Fruit fly (Drosophila melanogaster) Kc167 (cell line): ENCODE data around the gene CG18428.

Source experiments
- Myc ChIP-seq: fragments of >200 bp; optimal IDR thresholded peaks from 2 replicates; lab custom pipeline; 2017; ENCODE audit warnings: missing external identifiers
- Sin3A ChIP-seq: fragments of >200 bp; optimal IDR thresholded peaks from 2 replicates; lab custom pipeline; 2018; ENCODE audit warnings: missing external identifiers
- h ChIP-seq: fragments of >200 bp; optimal IDR thresholded peaks from 3 replicates; lab custom pipeline; 2018; ENCODE audit warnings: missing external identifiers
- insv ChIP-seq: fragments of >200 bp; optimal IDR thresholded peaks from 3 replicates; lab custom pipeline; 2018; ENCODE audit warnings: missing external identifiers
- psq ChIP-seq: fragments of >200 bp; optimal IDR thresholded peaks from 2 replicates; lab custom pipeline; 2017; ENCODE audit warnings: missing external identifiers
- ttk ChIP-seq: sonication (Bioruptor generic); optimal IDR thresholded peaks from 2 replicates; lab custom pipeline; 2017; ENCODE audit warnings: missing external identifiers

The CG18428 gene

DNA sequence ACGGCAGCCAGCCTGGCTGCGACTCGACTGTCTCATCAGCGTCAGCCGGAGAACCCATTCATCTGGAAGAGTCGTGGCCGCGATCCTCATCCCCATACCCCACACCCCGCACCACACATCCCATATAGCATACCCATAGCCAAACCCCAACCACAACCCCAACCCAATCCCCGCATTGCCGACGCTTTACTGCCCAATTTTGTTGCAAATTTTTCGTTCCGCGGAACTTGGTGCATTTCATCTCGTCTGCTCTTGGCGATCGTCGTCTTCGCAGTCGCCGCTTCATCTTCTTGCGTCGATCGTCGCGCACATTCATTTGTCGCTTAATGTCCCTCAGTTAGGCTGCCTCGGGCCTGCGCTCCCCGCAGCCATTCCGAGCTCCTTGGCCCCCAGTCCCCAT is 34.2 kb downstream of the CG18428 start:
- no peak for TF ChIP-seq ttk (lab: Kevin White, UChicago)
- TF ChIP-seq Sin3A (lab: Kevin White, UChicago) = no peak
- no peak for TF ChIP-seq psq (lab: Kevin White, UChicago)
- TF ChIP-seq insv (lab: Kevin White, UChicago) = no peak
- no peak for TF ChIP-seq Myc (lab: Kevin White, UChicago)
- no peak for TF ChIP-seq h

DNA sequence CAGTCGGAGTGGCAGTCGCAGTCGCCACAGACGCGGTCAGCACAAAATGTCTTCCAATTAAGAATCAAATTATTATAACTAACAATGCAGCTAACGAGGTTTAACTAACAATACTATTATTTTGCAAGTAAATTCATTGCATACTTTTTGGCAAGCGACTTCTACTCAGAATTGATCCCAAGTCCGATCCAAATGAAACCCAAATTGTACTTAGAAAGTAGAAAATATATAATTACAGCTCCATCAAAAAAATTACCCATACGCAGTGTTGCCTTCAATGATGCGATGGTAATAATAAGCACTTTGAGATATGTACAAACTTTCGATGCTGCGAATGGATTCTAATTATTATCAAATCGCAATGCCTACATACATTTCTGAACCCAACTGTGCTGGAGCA is 34.6 kb downstream of the CG18428 start:
- no peak for TF ChIP-seq psq (lab: Kevin White, UChicago)
- no peak for TF ChIP-seq ttk (lab: Kevin White, UChicago)
- no peak for TF ChIP-seq h
- no peak for TF ChIP-seq insv (lab: Kevin White, UChicago)
- no peak for TF ChIP-seq Sin3A (lab: Kevin White, UChicago)
- TF ChIP-seq Myc (lab: Kevin White, UChicago) = no peak

DNA sequence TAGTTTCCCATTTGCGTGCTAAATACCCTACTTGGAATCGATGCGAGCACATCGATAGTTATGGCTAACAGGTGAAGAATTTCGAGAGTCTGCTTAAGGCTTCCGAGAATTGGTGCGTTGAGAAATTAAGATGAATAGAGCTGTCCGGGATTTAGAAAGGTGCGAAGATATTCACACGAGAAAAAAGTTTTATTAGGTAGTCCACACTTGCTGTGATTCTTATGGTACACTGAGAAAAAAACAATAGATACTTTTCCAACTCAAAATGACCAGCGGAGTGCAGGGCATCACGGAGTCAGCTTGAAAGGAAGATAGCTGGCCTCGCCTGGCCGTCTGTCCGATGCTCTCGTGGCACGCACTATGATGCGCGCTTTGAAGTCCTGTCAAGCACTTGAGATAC is 35.4 kb downstream of the CG18428 start:
- TF ChIP-seq ttk (lab: Kevin White, UChicago) (no peak), h (no peak), Sin3A (lab: Kevin White, UChicago) (no peak), insv (lab: Kevin White, UChicago) (no peak), psq (lab: Kevin White, UChicago) (no peak), Myc (lab: Kevin White, UChicago) (no peak)

DNA sequence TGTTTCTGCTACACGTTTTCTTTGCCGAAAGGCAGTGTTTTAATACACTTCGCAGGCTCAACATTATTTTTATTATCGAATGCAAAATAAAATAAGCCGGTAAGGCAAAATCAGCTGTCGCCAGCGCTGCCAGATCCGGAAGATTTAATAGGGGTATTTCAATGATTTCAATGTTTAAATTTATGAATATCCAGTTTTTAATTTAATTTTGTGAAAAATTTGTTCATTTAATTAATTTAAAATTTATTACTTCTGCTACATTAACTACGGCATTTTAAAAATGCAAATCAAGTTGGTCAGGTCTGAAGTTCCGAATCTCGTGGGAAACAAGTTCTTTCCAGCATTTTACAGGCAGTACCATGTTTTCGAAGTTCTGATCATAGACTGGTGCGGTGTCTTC is 39.7 kb downstream of the CG18428 start, which contains the start of gene Slimp:
Gene Slimp, minus strand, starts transcription at position 130 of the 400 bp plus-strand sequence.
- no peak for TF ChIP-seq Myc (lab: Kevin White, UChicago)
- no peak for TF ChIP-seq insv (lab: Kevin White, UChicago)
- TF ChIP-seq Sin3A (lab: Kevin White, UChicago) = no peak
- TF ChIP-seq psq (lab: Kevin White, UChicago) = no peak
- TF ChIP-seq ttk (lab: Kevin White, UChicago) = no peak
- TF ChIP-seq h = no peak

DNA sequence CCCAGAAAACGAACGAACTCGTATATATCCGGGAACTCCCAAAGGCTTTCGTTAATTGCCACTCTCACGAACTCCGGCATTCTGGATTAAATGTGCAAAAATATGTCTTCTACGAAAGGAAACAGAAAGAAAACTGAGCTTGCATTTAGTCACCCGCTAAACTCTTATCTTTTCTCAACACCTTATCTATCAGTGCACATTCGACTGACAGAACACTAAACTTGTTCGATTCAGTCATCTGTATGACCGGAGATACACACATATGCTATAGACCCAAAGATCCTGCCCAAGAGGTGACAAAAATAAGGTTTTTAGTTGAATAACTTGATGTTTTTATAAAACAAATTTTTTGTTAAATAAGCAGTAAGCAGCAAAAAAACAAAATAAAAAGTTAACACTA is 41.0 kb downstream of the CG18428 start, which contains the start of gene p38c:
Gene p38c, minus strand, starts transcription at position 101 of the 400 bp plus-strand sequence.
- no peak for TF ChIP-seq ttk (lab: Kevin White, UChicago)
- TF ChIP-seq Myc (lab: Kevin White, UChicago) = no peak
- no peak for TF ChIP-seq Sin3A (lab: Kevin White, UChicago)
- TF ChIP-seq insv (lab: Kevin White, UChicago) = no peak
- no peak for TF ChIP-seq psq (lab: Kevin White, UChicago)

DNA sequence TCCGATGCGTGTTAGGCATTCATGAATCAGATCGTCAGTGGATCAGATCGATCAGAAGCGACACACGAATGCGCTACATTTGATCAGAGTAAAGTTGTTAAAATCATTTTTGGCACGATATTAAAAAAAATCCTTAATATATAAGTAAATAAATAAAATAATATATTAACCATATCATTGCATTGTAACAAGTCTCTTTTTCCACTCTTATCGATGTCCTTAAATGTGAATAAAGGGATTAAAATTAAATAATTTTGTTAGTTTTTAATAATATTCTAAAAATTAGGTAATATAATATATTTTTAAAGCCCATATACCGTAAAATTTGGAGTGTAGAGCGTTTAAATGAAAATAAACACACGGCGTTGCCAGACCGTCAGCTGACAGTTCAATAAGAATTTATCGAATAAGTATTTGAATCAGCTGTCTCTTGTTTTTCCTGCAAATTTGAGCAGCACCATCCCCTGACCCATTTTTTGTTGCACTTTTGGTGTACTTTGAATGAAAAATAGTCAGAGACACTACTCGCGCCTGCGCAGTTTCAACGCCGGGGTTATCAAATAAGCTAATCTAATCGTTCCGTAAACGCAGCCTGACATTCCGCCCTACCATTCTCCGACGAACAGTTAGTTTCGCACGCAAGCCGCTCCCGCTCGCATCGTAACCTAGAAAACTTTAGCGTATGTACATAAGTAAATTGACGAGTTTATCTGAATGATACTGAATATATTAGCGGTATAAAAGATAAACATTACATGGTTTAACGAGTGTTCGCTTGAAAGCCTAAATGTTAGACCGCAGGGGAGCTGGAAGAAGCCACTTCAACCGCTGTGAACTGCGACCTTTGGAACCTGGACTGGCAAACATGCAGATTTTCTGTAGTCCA is 43.0 kb downstream of the CG18428 start, which contains the start of the genes p38a and CG6178:
Gene p38a, minus strand, starts transcription at position 398 of the 886 bp plus-strand sequence.
Gene CG6178, plus strand, starts transcription at position 424 of the 886 bp plus-strand sequence.
- TF ChIP-seq ttk (lab: Kevin White, UChicago) = no peak
- TF ChIP-seq insv (lab: Kevin White, UChicago) = no peak
- no peak for TF ChIP-seq h
- TF ChIP-seq Myc (lab: Kevin White, UChicago) = no peak
- no peak for TF ChIP-seq Sin3A (lab: Kevin White, UChicago)
- no peak for TF ChIP-seq psq (lab: Kevin White, UChicago)
